Fruit fly (Drosophila melanogaster): Measurements from ENCODE around the gene CG14011.

Gene CG14011

DNA sequence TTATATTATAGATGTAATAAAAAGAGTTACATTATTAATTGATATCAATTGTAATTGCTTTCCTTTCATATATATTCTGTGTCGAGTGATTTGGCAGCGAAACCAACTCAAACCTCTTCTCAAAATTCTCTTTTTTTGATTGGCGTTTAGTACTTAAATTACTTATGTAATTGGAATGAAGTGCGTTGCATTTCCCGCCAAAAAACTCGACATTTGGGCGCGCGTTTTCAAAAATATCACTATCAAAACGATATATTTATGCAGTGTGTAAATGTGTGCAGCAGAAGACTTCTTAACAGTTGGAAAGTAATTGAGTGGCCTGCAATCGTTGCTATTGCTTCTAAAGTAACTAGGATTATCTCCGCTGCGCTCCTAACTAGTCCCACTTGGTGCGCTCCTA lies 43.9 kb downstream of the CG14011 start:
- no peak for TF ChIP-seq CG34367 (tag; optimal IDR thresholded peaks at IDR 0.05)
- no peak for TF ChIP-seq CG4496 (GFP tag; IDR thresholded peaks at IDR 0.05)
- no peak for TF ChIP-seq CG32121 (GFP tag; IDR thresholded peaks at IDR 0.05)
- TF ChIP-seq gl (tag; optimal IDR thresholded peaks at IDR 0.05): no peak
- TF ChIP-seq CG9948 (tag; optimal IDR thresholded peaks at IDR 0.05): no peak
- TF ChIP-seq fd96Ca (GFP tag; IDR thresholded peaks at IDR 0.05): no peak

- no peak for TF ChIP-seq CG12605 (GFP tag; IDR thresholded peaks at IDR 0.05)
- no peak for TF ChIP-seq rn (GFP tag; IDR thresholded peaks at IDR 0.05)
- TF ChIP-seq CG8159 (tag; optimal IDR thresholded peaks at IDR 0.05): no peak
- no peak for TF ChIP-seq CG10348 (GFP tag; IDR thresholded peaks at IDR 0.05)
- no peak for TF ChIP-seq fd96Ca (GFP tag; IDR thresholded peaks at IDR 0.05)
- no peak for TF ChIP-seq gl (tag; optimal IDR thresholded peaks at IDR 0.05)
Measured at dm6 chr2L:5536658-5537057, 44.3 kb downstream of the CG14011 start, which contains the start of gene tomb. Gene tomb, minus strand, starts transcription at chr2L:5536758.

- TF ChIP-seq CG10348 (GFP tag; IDR thresholded peaks at IDR 0.05) (no peak), CG4496 (GFP tag; IDR thresholded peaks at IDR 0.05) (0 out of 3 replicates have a peak, but pooled peaks have one; percentile 35)
Measured at dm6 chr2L:5532061-5532460, 48.9 kb downstream of the CG14011 start, which contains the start of gene Coq6. Gene Coq6, minus strand, starts transcription at chr2L:5532223.

Measured in whole organism, pupa.